Fruit fly (Drosophila melanogaster) whole organism, embryonic: ENCODE results near the gene RpS3.

ENCODE experiments used
- Atf3 ChIP-seq: fragments of 200-800 bp; sonication (Bioruptor generic); optimal IDR thresholded peaks from 3 replicates; lab custom pipeline; 2016; ENCODE audit warnings: missing biosample characterization, missing genetic modification characterization
- B-H2 ChIP-seq: fragments of 200-800 bp; sonication (Bioruptor generic); optimal IDR thresholded peaks from 2 replicates; lab custom pipeline; 2018; ENCODE audit warnings: missing biosample characterization, mild to moderate bottlenecking, missing genetic modification characterization
- Bteb2 ChIP-seq: fragments of 200-800 bp; sonication (Bioruptor generic); optimal IDR thresholded peaks from 2 replicates; lab custom pipeline; 2016; ENCODE audit warnings: missing biosample characterization, missing genetic modification characterization
- CG10959 ChIP-seq: fragments of 200-800 bp; sonication (Bioruptor generic); IDR thresholded peaks from 2 replicates; pipeline ENCODE4 v1.3.6; 2022; ENCODE audit warnings: missing biosample characterization, missing genetic modification characterization
- CG12219 ChIP-seq: fragments of 200-800 bp; sonication (Bioruptor generic); optimal IDR thresholded peaks from 3 replicates; lab custom pipeline; 2018; ENCODE audit warnings: missing biosample characterization, mild to moderate bottlenecking, missing genetic modification characterization
- CG13424 ChIP-seq: fragments of 200-800 bp; sonication (Bioruptor generic); optimal IDR thresholded peaks from 2 replicates; lab custom pipeline; 2019; ENCODE audit warnings: missing biosample characterization, mild to moderate bottlenecking, missing genetic modification characterization, moderate library complexity
- CG17829 ChIP-seq: fragments of 200-800 bp; optimal IDR thresholded peaks from 2 replicates; lab custom pipeline; 2019; ENCODE audit warnings: missing biosample characterization, mild to moderate bottlenecking, missing genetic modification characterization, moderate library complexity
- CG18011 ChIP-seq: fragments of 200-800 bp; sonication (Bioruptor generic); optimal IDR thresholded peaks from 2 replicates; lab custom pipeline; 2017; ENCODE audit warnings: missing biosample characterization, missing genetic modification characterization, mild to moderate bottlenecking, moderate library complexity, missing genotype
- CG31365 ChIP-seq: fragments of 200-800 bp; sonication (Bioruptor generic); optimal IDR thresholded peaks from 2 replicates; lab custom pipeline; 2018; ENCODE audit warnings: missing biosample characterization, mild to moderate bottlenecking, missing genetic modification characterization
- CG6791 ChIP-seq: fragments of 200-800 bp; sonication (Bioruptor generic); IDR thresholded peaks from 3 replicates; pipeline ENCODE4 v1.3.6; 2022; ENCODE audit warnings: missing biosample characterization, missing genetic modification characterization; ENCODE audit not compliant: partially characterized antibody
- CG7839 ChIP-seq: fragments of 200-800 bp; sonication (Bioruptor generic); optimal IDR thresholded peaks from 3 replicates; lab custom pipeline; 2018; ENCODE audit warnings: missing biosample characterization, mild to moderate bottlenecking, missing genetic modification characterization, moderate library complexity
- CG9932 ChIP-seq: fragments of 200-800 bp; sonication (Bioruptor generic); IDR thresholded peaks from 2 replicates; pipeline ENCODE4 v1.3.6; 2022; ENCODE audit warnings: missing biosample characterization, missing genetic modification characterization
- Dad ChIP-seq: fragments of 200-800 bp; sonication (Bioruptor generic); optimal IDR thresholded peaks from 3 replicates; lab custom pipeline; 2016; ENCODE audit warnings: missing biosample characterization, missing genetic modification characterization
- Doc3 ChIP-seq: fragments of 200-800 bp; sonication (Bioruptor generic); IDR thresholded peaks from 3 replicates; pipeline ENCODE4 v1.3.6; 2022; ENCODE audit warnings: missing biosample characterization, missing genetic modification characterization; ENCODE audit not compliant: partially characterized antibody
- Gug ChIP-seq: fragments of 200-800 bp; sonication (Bioruptor generic); IDR thresholded peaks from 4 replicates; pipeline ENCODE4 v1.3.6; 2022; ENCODE audit warnings: missing biosample characterization, missing genetic modification characterization
- HmgZ ChIP-seq: fragments of 200-800 bp; sonication (Bioruptor generic); optimal IDR thresholded peaks from 2 replicates; lab custom pipeline; 2018; ENCODE audit warnings: missing biosample characterization, mild to moderate bottlenecking, missing genetic modification characterization
- Kr ChIP-seq: fragments of 200-800 bp; sonication (Bioruptor generic); optimal IDR thresholded peaks from 2 replicates; lab custom pipeline; 2017; ENCODE audit warnings: missing biosample characterization, mild to moderate bottlenecking, missing genetic modification characterization
- Mad ChIP-seq: fragments of 200-800 bp; sonication (Bioruptor generic); optimal IDR thresholded peaks from 2 replicates; lab custom pipeline; 2016; ENCODE audit warnings: missing biosample characterization, missing genetic modification characterization
- Max ChIP-seq: fragments of 200-800 bp; sonication (Bioruptor generic); optimal IDR thresholded peaks from 2 replicates; lab custom pipeline; 2016; ENCODE audit warnings: missing biosample characterization, mild to moderate bottlenecking, missing genetic modification characterization
- Med ChIP-seq: fragments of 200-800 bp; sonication (Bioruptor generic); peaks from one replicate; lab custom pipeline; 2016; ENCODE audit warnings: missing biosample characterization, missing genetic modification characterization, mild to moderate bottlenecking, inconsistent platforms, moderate library complexity
- Meics ChIP-seq: fragments of 200-800 bp; sonication (Bioruptor generic); optimal IDR thresholded peaks from 2 replicates; lab custom pipeline; 2017; ENCODE audit warnings: missing biosample characterization, mild to moderate bottlenecking, missing genetic modification characterization
- NC2β ChIP-seq: fragments of 200-800 bp; sonication (Bioruptor generic); optimal IDR thresholded peaks from 2 replicates; lab custom pipeline; 2016; ENCODE audit warnings: missing biosample characterization, missing genetic modification characterization
- NfI ChIP-seq: fragments of 200-800 bp; sonication (Bioruptor generic); optimal IDR thresholded peaks from 3 replicates; lab custom pipeline; 2018; ENCODE audit warnings: missing biosample characterization, mild to moderate bottlenecking, missing genetic modification characterization, moderate library complexity
- Poxn ChIP-seq: fragments of 200-800 bp; sonication (Bioruptor generic); IDR thresholded peaks from 2 replicates; pipeline ENCODE4 v1.3.6; 2022; ENCODE audit warnings: missing biosample characterization, missing genetic modification characterization
- Sox102F ChIP-seq: fragments of 200-800 bp; sonication (Bioruptor generic); optimal IDR thresholded peaks from 2 replicates; lab custom pipeline; 2018; ENCODE audit warnings: missing biosample characterization, mild to moderate bottlenecking, missing genetic modification characterization, moderate library complexity
- ase ChIP-seq: fragments of 200-800 bp; sonication (Bioruptor generic); IDR thresholded peaks from 3 replicates; pipeline ENCODE4 v1.3.6; 2022; ENCODE audit warnings: missing biosample characterization, missing genetic modification characterization
- bowl ChIP-seq: fragments of 200-800 bp; sonication (Bioruptor generic); IDR thresholded peaks from 2 replicates; pipeline ENCODE4 v1.3.6; 2022; ENCODE audit warnings: missing biosample characterization, missing genetic modification characterization
- br ChIP-seq: fragments of >200 bp; optimal IDR thresholded peaks from 2 replicates; lab custom pipeline; 2017
- crc ChIP-seq: fragments of 200-800 bp; sonication (Bioruptor generic); optimal IDR thresholded peaks from 2 replicates; lab custom pipeline; 2016; ENCODE audit warnings: missing biosample characterization, missing genetic modification characterization
- dan ChIP-seq: fragments of 200-800 bp; sonication (Bioruptor generic); IDR thresholded peaks from 2 replicates; pipeline ENCODE4 v1.3.6; 2022; ENCODE audit warnings: missing biosample characterization, missing genetic modification characterization
- danr ChIP-seq: fragments of 200-800 bp; sonication (Bioruptor generic); IDR thresholded peaks from 2 replicates; pipeline ENCODE4 v1.3.6; 2022; ENCODE audit warnings: missing biosample characterization, missing genetic modification characterization
- fd64A ChIP-seq: fragments of 200-800 bp; sonication (Bioruptor generic); optimal IDR thresholded peaks from 3 replicates; lab custom pipeline; 2018; ENCODE audit warnings: missing biosample characterization, mild to moderate bottlenecking, missing genetic modification characterization
- gcm2 ChIP-seq: fragments of 200-800 bp; sonication (Bioruptor generic); optimal IDR thresholded peaks from 2 replicates; lab custom pipeline; 2016; ENCODE audit warnings: missing biosample characterization, missing genetic modification characterization
- ham ChIP-seq: fragments of 200-800 bp; sonication (Bioruptor generic); IDR thresholded peaks from 2 replicates; pipeline ENCODE4 v1.3.6; 2022; ENCODE audit warnings: missing biosample characterization, missing genetic modification characterization
- hkb ChIP-seq, 2 experiments: fragments of 200-800 bp in 1 of 2; fragments of >200 bp in 1 of 2; sonication (Bioruptor generic) in 1 of 2; IDR thresholded peaks in 1 of 2; optimal IDR thresholded peaks in 1 of 2; 2 replicates each; pipeline versions ENCODE4 v1.3.6 to Lab custom; 2017 to 2022; ENCODE audit warnings: missing biosample characterization in 1 of 2, missing genetic modification characterization in 1 of 2
- hth ChIP-seq: fragments of >200 bp; optimal IDR thresholded peaks from 2 replicates; lab custom pipeline; 2017; ENCODE audit warnings: inconsistent platforms
- nau ChIP-seq: fragments of 200-800 bp; sonication (Bioruptor generic); optimal IDR thresholded peaks from 3 replicates; lab custom pipeline; 2017; ENCODE audit warnings: missing biosample characterization, mild to moderate bottlenecking, missing genetic modification characterization, missing genetic modification reagents
- pan ChIP-seq, 4 experiments: fragments of >200 bp in 3 of 4; fragments of 200-800 bp in 1 of 4; sonication (Bioruptor generic) in 1 of 4; optimal IDR thresholded peaks in 3 of 4; IDR thresholded peaks in 1 of 4; 2 replicates each; pipeline versions ENCODE4 v1.3.6 to Lab custom; 2017 to 2022; ENCODE audit warnings: missing biosample characterization in 2 of 4, missing genetic modification characterization in 2 of 4, mixed read lengths in 1 of 4
- pho ChIP-seq: fragments of 200-800 bp; sonication (Bioruptor generic); optimal IDR thresholded peaks from 2 replicates; lab custom pipeline; 2016; ENCODE audit warnings: missing biosample characterization, missing genetic modification characterization
- pum ChIP-seq: fragments of 200-800 bp; sonication (Bioruptor generic); optimal IDR thresholded peaks from 2 replicates; lab custom pipeline; 2016; ENCODE audit warnings: missing biosample characterization, missing genetic modification characterization
- scrt ChIP-seq: fragments of 200-800 bp; sonication (Bioruptor generic); optimal IDR thresholded peaks from 2 replicates; lab custom pipeline; 2018; ENCODE audit warnings: missing biosample characterization, mild to moderate bottlenecking, missing genetic modification characterization, moderate library complexity
- slbo ChIP-seq: fragments of 200-800 bp; sonication (Bioruptor generic); IDR thresholded peaks from 2 replicates; pipeline ENCODE4 v1.3.6; 2022; ENCODE audit warnings: missing biosample characterization, missing genetic modification characterization
- so ChIP-seq: fragments of 200-800 bp; sonication (Bioruptor generic); IDR thresholded peaks from 3 replicates; pipeline ENCODE4 v1.3.6; 2022; ENCODE audit warnings: missing biosample characterization, missing genetic modification characterization
- stc ChIP-seq: fragments of 200-800 bp; sonication (Bioruptor generic); IDR thresholded peaks from 2 replicates; pipeline ENCODE4 v1.3.6; 2022; ENCODE audit warnings: missing biosample characterization, missing genetic modification characterization
- tll ChIP-seq, 2 experiments: fragments of 200-800 bp in 1 of 2; fragments of >200 bp in 1 of 2; sonication (Bioruptor generic) in 1 of 2; optimal IDR thresholded peaks; 2 replicates each; lab custom pipeline; 2017 to 2019; ENCODE audit warnings: missing biosample characterization in 2 of 2, missing genetic modification characterization in 2 of 2, mild to moderate bottlenecking in 1 of 2, moderate library complexity in 1 of 2
- trem ChIP-seq: fragments of 200-800 bp; optimal IDR thresholded peaks from 3 replicates; lab custom pipeline; 2019; ENCODE audit warnings: missing biosample characterization, mild to moderate bottlenecking, missing genetic modification characterization, moderate library complexity
- trh ChIP-seq: fragments of 200-800 bp; sonication (Bioruptor generic); optimal IDR thresholded peaks from 2 replicates; lab custom pipeline; 2016; ENCODE audit warnings: missing biosample characterization, missing genetic modification characterization
- unc-4 ChIP-seq: fragments of 200-800 bp; sonication (Bioruptor generic); IDR thresholded peaks from 2 replicates; pipeline ENCODE4 v1.3.6; 2022; ENCODE audit warnings: missing biosample characterization, missing genetic modification characterization; ENCODE audit not compliant: partially characterized antibody
- wor ChIP-seq: fragments of 200-800 bp; sonication (Bioruptor generic); IDR thresholded peaks from 2 replicates; pipeline ENCODE4 v1.3.6; 2022; ENCODE audit warnings: missing biosample characterization, missing genetic modification characterization

The RpS3 gene

dm6 chr3R:23356920-23357386 lies 1.7 kb upstream of the RpS3 start (continued):
- 0 out of 2 replicates have a peak, but pooled peaks have one; percentile 14 for TF ChIP-seq danr (GFP tag; lab: Robert Waterston, UW)
- no peak for TF ChIP-seq dan (GFP tag; lab: Robert Waterston, UW)
- no peak for TF ChIP-seq hth (lab: Kevin White, UChicago)
- peak; percentile 46 for TF ChIP-seq Max (GFP tag; lab: Kevin White, UChicago)
- TF ChIP-seq CG12219: peak; percentile 82
- peak; percentile 72 for TF ChIP-seq B-H2 (GFP tag; lab: Kevin White, UChicago)
- TF ChIP-seq CG6791 (GFP tag; lab: Robert Waterston, UW): no peak
- no peak for TF ChIP-seq pum (GFP tag; lab: Kevin White, UChicago)
- peak; percentile 96 for TF ChIP-seq CG13424
- TF ChIP-seq crc: no peak
- no peak for TF ChIP-seq unc-4 (GFP tag; lab: Robert Waterston, UW)
- no peak for TF ChIP-seq pan (optimal IDR thresholded peaks at IDR 0.05; lab: Kevin White, UChicago)
- peak in 1 of 2 experiments; percentile 87 for TF ChIP-seq pan (GFP tag; optimal IDR thresholded peaks at IDR 0.05 in 1 of 2, IDR thresholded peaks at IDR 0.05 in 1 of 2)
- TF ChIP-seq br (lab: Kevin White, UChicago): no peak
- peak; percentile 35; the same call in 1 of the 2 replicates for TF ChIP-seq CG10959 (GFP tag; lab: Robert Waterston, UW)
- peak; percentile 85 for TF ChIP-seq HmgZ (tag; lab: Kevin White, UChicago)
- TF ChIP-seq hkb (optimal IDR thresholded peaks at IDR 0.05; lab: Kevin White, UChicago): no peak
- TF ChIP-seq hkb (GFP tag; IDR thresholded peaks at IDR 0.05; lab: Robert Waterston, UW): peak; percentile 84
- TF ChIP-seq so (GFP tag; lab: Robert Waterston, UW): peak; percentile 75; the same call in 2 of the 3 replicates
- TF ChIP-seq Meics: peak; percentile 69
- TF ChIP-seq CG18011 (GFP tag; lab: Kevin White, UChicago): peak; percentile 36
- no peak for TF ChIP-seq nau
- TF ChIP-seq Bteb2 (GFP tag; lab: Kevin White, UChicago): peak; percentile 1
- TF ChIP-seq CG17829 (tag; lab: Kevin White, UChicago): peak; percentile 88
- peak; percentile 85 for TF ChIP-seq NfI (GFP tag; lab: Kevin White, UChicago)
- TF ChIP-seq Mad (GFP tag; lab: Kevin White, UChicago): no peak
- peak; percentile 95 for TF ChIP-seq Sox102F (GFP tag; lab: Kevin White, UChicago)
- TF ChIP-seq CG9932 (GFP tag; lab: Robert Waterston, UW): peak; percentile 66
- no peak for TF ChIP-seq CG31365 (tag; lab: Kevin White, UChicago)
- peak; percentile 29 for TF ChIP-seq trh
- peak; percentile 36; the same call in 1 of the 3 replicates for TF ChIP-seq ase (GFP tag; lab: Robert Waterston, UW)
- peak; percentile 73 for TF ChIP-seq Med (GFP tag; lab: Kevin White, UChicago)
- no peak for TF ChIP-seq Kr (GFP tag; lab: Kevin White, UChicago)
- TF ChIP-seq gcm2 (GFP tag; lab: Kevin White, UChicago): no peak
- no peak for TF ChIP-seq Doc3
- TF ChIP-seq bowl: peak; percentile 40; the same call in 1 of the 2 replicates
- peak; percentile 92 for TF ChIP-seq CG7839 (tag; lab: Kevin White, UChicago)
- peak; percentile 85 for TF ChIP-seq slbo
- peak; percentile 81 for TF ChIP-seq stc
- TF ChIP-seq Atf3 (GFP tag; lab: Kevin White, UChicago): no peak
- TF ChIP-seq pho: no peak
- peak; percentile 70 for TF ChIP-seq scrt
- TF ChIP-seq Poxn (GFP tag; lab: Robert Waterston, UW): no peak
- no peak for TF ChIP-seq tll (GFP tag; optimal IDR thresholded peaks at IDR 0.05; lab: Kevin White, UChicago)
- TF ChIP-seq NC2β: no peak
- no peak for TF ChIP-seq ham (GFP tag; lab: Robert Waterston, UW)
- peak; percentile 69 for TF ChIP-seq wor (GFP tag; lab: Robert Waterston, UW)
- TF ChIP-seq Dad (GFP tag; lab: Kevin White, UChicago): no peak
- TF ChIP-seq fd64A (GFP tag; lab: Kevin White, UChicago): no peak
- peak; percentile 68 for TF ChIP-seq trem (tag; lab: Kevin White, UChicago)
- TF ChIP-seq Gug: no peak
- TF ChIP-seq, all 482 proteins: peak for 276
